Worm (Caenorhabditis elegans) whole organism, late embryonic: ENCODE data around the gene elo-4.

Experiments used
- ama-1 ChIP-seq: fragments of 150-350 bp; optimal IDR thresholded peaks from 2 replicates; lab custom pipeline; 2014
- ceh-31 ChIP-seq: sonication (generic microtip); optimal IDR thresholded peaks from 2 replicates; lab custom pipeline; 2016; ENCODE audit warnings: missing genetic modification characterization, missing compliant biosample characterization
- nhr-232 ChIP-seq: sonication (generic microtip); optimal IDR thresholded peaks from 2 replicates; lab custom pipeline; 2016; ENCODE audit warnings: missing genetic modification characterization, missing compliant biosample characterization
- unc-55 ChIP-seq: sonication (generic microtip); optimal IDR thresholded peaks from 2 replicates; lab custom pipeline; 2017; ENCODE audit warnings: missing biosample characterization, missing genetic modification reagents, missing genetic modification characterization

DNA sequence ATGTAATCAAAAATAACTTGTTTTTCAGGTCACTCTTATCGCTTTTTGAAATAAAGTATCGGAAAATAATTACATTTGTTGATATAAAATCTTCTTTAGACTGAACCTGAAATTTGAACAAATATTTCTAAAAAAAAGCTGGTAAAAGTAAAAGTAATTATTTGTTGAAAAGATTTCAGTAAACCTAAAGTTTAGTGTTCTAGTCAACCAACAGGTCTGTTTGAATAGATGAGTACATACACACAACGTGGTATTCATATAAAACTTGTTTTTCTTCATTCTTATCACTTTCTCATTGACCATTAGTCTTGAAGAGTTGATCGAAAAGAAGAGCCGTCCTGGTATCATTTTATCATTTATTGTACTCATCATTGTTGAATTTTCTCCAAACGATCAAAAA is 14.4 kb downstream of the elo-4 start, which contains the start of gene C40H1.9:
- TF ChIP-seq nhr-232 (tag; lab: Kevin White, UChicago) (no peak), ama-1 (lab: Kevin White, UChicago) (no peak), ceh-31 (no peak), unc-55 (no peak)
